Fruit fly (Drosophila melanogaster) whole organism, embryonic: Measurements from ENCODE around the gene CG14647.

ENCODE experiments used
- Atf6 ChIP-seq: fragments of 200-800 bp; sonication (Bioruptor generic); IDR thresholded peaks from 2 replicates; pipeline ENCODE4 v1.3.6; 2022; ENCODE audit warnings: missing biosample characterization, missing genetic modification characterization
- Awh ChIP-seq: fragments of 200-800 bp; sonication (Bioruptor generic); IDR thresholded peaks from 2 replicates; pipeline ENCODE4, ENCODE4 v1.3.6; 2022; ENCODE audit warnings: missing biosample characterization, missing genetic modification characterization
- Blimp-1 ChIP-seq: fragments of 200-800 bp; sonication (Bioruptor generic); optimal IDR thresholded peaks from 3 replicates; lab custom pipeline; 2018; ENCODE audit warnings: missing biosample characterization, missing genetic modification characterization, mild to moderate bottlenecking, moderate library complexity, missing genetic modification reagents
- CG11085 ChIP-seq: fragments of 200-800 bp; sonication (Bioruptor generic); IDR thresholded peaks from 2 replicates; pipeline ENCODE4 v1.3.6; 2022; ENCODE audit warnings: missing biosample characterization, missing genetic modification characterization
- CG11696 ChIP-seq: fragments of 200-800 bp; sonication (Bioruptor generic); IDR thresholded peaks from 2 replicates; pipeline ENCODE4 v1.3.6; 2022; ENCODE audit warnings: missing biosample characterization, missing genetic modification characterization
- CG12071 ChIP-seq: fragments of 200-800 bp; sonication (Bioruptor generic); optimal IDR thresholded peaks from 3 replicates; lab custom pipeline; 2018; ENCODE audit warnings: missing biosample characterization, mild to moderate bottlenecking, missing genetic modification characterization
- CG12155 ChIP-seq: fragments of 200-800 bp; sonication (Bioruptor generic); optimal IDR thresholded peaks from 3 replicates; lab custom pipeline; 2016; ENCODE audit warnings: missing biosample characterization, missing genetic modification characterization
- CG13287 ChIP-seq: fragments of 200-800 bp; sonication (Bioruptor generic); IDR thresholded peaks from 2 replicates; pipeline ENCODE4 v1.3.6; 2022; ENCODE audit warnings: missing biosample characterization, missing genetic modification characterization; ENCODE audit not compliant: partially characterized antibody
- CG14441 ChIP-seq: fragments of 200-800 bp; sonication (Bioruptor generic); IDR thresholded peaks from 2 replicates; pipeline ENCODE4 v1.3.6; 2022; ENCODE audit warnings: missing biosample characterization, missing genetic modification characterization
- CG15601 ChIP-seq: fragments of 200-800 bp; sonication (Bioruptor generic); optimal IDR thresholded peaks from 3 replicates; lab custom pipeline; 2019; ENCODE audit warnings: missing biosample characterization, mild to moderate bottlenecking, missing genetic modification characterization, moderate library complexity
- CG1832 ChIP-seq: fragments of 200-800 bp; sonication (Bioruptor generic); optimal IDR thresholded peaks from 2 replicates; lab custom pipeline; 2017; ENCODE audit warnings: missing biosample characterization, mild to moderate bottlenecking, missing genetic modification characterization, inconsistent platforms
- CG18764 ChIP-seq: fragments of 200-800 bp; sonication (Bioruptor generic); optimal IDR thresholded peaks from 3 replicates; lab custom pipeline; 2016; ENCODE audit warnings: missing biosample characterization, missing genetic modification characterization
- CG3847 ChIP-seq: fragments of 200-800 bp; sonication (Bioruptor generic); IDR thresholded peaks from 2 replicates; pipeline ENCODE4 v1.3.6; 2022; ENCODE audit warnings: missing biosample characterization, missing genetic modification characterization
- CG4282 ChIP-seq: fragments of 200-800 bp; sonication (Bioruptor generic); optimal IDR thresholded peaks from 2 replicates; lab custom pipeline; 2016; ENCODE audit warnings: missing biosample characterization, missing genetic modification characterization
- CG4707 ChIP-seq: fragments of 200-800 bp; sonication (Bioruptor generic); optimal IDR thresholded peaks from 2 replicates; lab custom pipeline; 2018; ENCODE audit warnings: missing biosample characterization, mild to moderate bottlenecking, missing genetic modification characterization, moderate library complexity
- CG7372 ChIP-seq: fragments of 200-800 bp; sonication (Bioruptor generic); IDR thresholded peaks from 2 replicates; pipeline ENCODE4 v1.3.6; 2022; ENCODE audit warnings: missing biosample characterization, missing genetic modification characterization
- CG7963 ChIP-seq: fragments of 200-800 bp; sonication (Bioruptor generic); IDR thresholded peaks from 3 replicates; pipeline ENCODE4 v1.3.6; 2022; ENCODE audit warnings: missing biosample characterization, missing genetic modification characterization; ENCODE audit not compliant: partially characterized antibody
- CG7987 ChIP-seq: fragments of 200-800 bp; sonication (Bioruptor generic); optimal IDR thresholded peaks from 2 replicates; lab custom pipeline; 2018; ENCODE audit warnings: missing biosample characterization, mild to moderate bottlenecking, missing genetic modification characterization, moderate library complexity
- CG9215 ChIP-seq: fragments of 200-800 bp; sonication (Bioruptor generic); IDR thresholded peaks from 2 replicates; pipeline ENCODE4 v1.3.6; 2022; ENCODE audit warnings: missing biosample characterization, missing genetic modification characterization
- CG9727 ChIP-seq: fragments of 200-800 bp; sonication (Bioruptor generic); optimal IDR thresholded peaks from 3 replicates; lab custom pipeline; 2017; ENCODE audit warnings: missing biosample characterization, mild to moderate bottlenecking, missing genetic modification characterization
- CG9797 ChIP-seq: fragments of 200-800 bp; sonication (Bioruptor generic); optimal IDR thresholded peaks from 3 replicates; lab custom pipeline; 2018; ENCODE audit warnings: missing biosample characterization, mild to moderate bottlenecking, missing genetic modification characterization
- D ChIP-seq, 2 experiments: fragments of 200-800 bp in 1 of 2; fragments of >200 bp in 1 of 2; sonication (Bioruptor generic) in 1 of 2; optimal IDR thresholded peaks; 2 replicates in 1 of 2; 3 replicates in 1 of 2; lab custom pipeline; 2017; ENCODE audit warnings: mild to moderate bottlenecking in 1 of 2, missing biosample characterization in 1 of 2, missing genetic modification characterization in 1 of 2, missing genetic modification reagents in 1 of 2
- Dfd ChIP-seq, 2 experiments: fragments of >200 bp; optimal IDR thresholded peaks; 2 replicates each; lab custom pipeline; 2017; ENCODE audit warnings: missing biosample characterization in 2 of 2, missing genetic modification characterization in 2 of 2
- Dp ChIP-seq: fragments of 200-800 bp; sonication (Bioruptor generic); optimal IDR thresholded peaks from 2 replicates; lab custom pipeline; 2018; ENCODE audit warnings: missing biosample characterization, mild to moderate bottlenecking, missing genetic modification characterization, moderate library complexity
- GATAe ChIP-seq: fragments of 200-800 bp; sonication (Bioruptor generic); conservative IDR thresholded peaks from 2 replicates; pipeline ENCODE4 v1.3.6; 2022; ENCODE audit warnings: missing biosample characterization, missing genetic modification characterization
- HLHmδ ChIP-seq: fragments of 200-800 bp; sonication (Bioruptor generic); optimal IDR thresholded peaks from 2 replicates; lab custom pipeline; 2018; ENCODE audit warnings: missing biosample characterization, mild to moderate bottlenecking, missing genetic modification characterization, moderate library complexity
- Hand ChIP-seq: fragments of 200-800 bp; sonication (Bioruptor generic); optimal IDR thresholded peaks from 2 replicates; lab custom pipeline; 2017; ENCODE audit warnings: mild to moderate bottlenecking, missing biosample characterization, missing genetic modification reagents, missing genetic modification characterization
- Hey ChIP-seq: fragments of 200-800 bp; sonication (Bioruptor generic); optimal IDR thresholded peaks from 3 replicates; lab custom pipeline; 2018; ENCODE audit warnings: missing biosample characterization, mild to moderate bottlenecking, missing genetic modification characterization
- Hmx ChIP-seq: fragments of 200-800 bp; sonication (Bioruptor generic); optimal IDR thresholded peaks from 2 replicates; lab custom pipeline; 2016; ENCODE audit warnings: missing biosample characterization, missing genetic modification characterization
- Lpt ChIP-seq: fragments of >200 bp; optimal IDR thresholded peaks from 2 replicates; lab custom pipeline; 2018; ENCODE audit warnings: missing biosample characterization, missing genetic modification characterization
- Sox102F ChIP-seq: fragments of 200-800 bp; sonication (Bioruptor generic); optimal IDR thresholded peaks from 2 replicates; lab custom pipeline; 2018; ENCODE audit warnings: missing biosample characterization, mild to moderate bottlenecking, missing genetic modification characterization, moderate library complexity
- al ChIP-seq: fragments of 200-800 bp; sonication (Bioruptor generic); IDR thresholded peaks from 2 replicates; pipeline ENCODE4 v1.3.6; 2022; ENCODE audit warnings: missing biosample characterization, missing genetic modification characterization
- aop ChIP-seq: fragments of 200-800 bp; sonication (Bioruptor generic); IDR thresholded peaks from 2 replicates; pipeline ENCODE4 v1.3.6; 2022; ENCODE audit warnings: missing biosample characterization, missing genetic modification characterization
- ase ChIP-seq: fragments of 200-800 bp; sonication (Bioruptor generic); IDR thresholded peaks from 3 replicates; pipeline ENCODE4 v1.3.6; 2022; ENCODE audit warnings: missing biosample characterization, missing genetic modification characterization
- chm ChIP-seq: fragments of 200-800 bp; sonication (Bioruptor generic); IDR thresholded peaks from 2 replicates; pipeline ENCODE4 v1.3.6; 2022; ENCODE audit warnings: missing biosample characterization, missing genetic modification characterization
- emc ChIP-seq: fragments of 200-800 bp; sonication (Bioruptor generic); optimal IDR thresholded peaks from 2 replicates; lab custom pipeline; 2016; ENCODE audit warnings: missing biosample characterization, missing genetic modification characterization
- esg ChIP-seq: fragments of 200-800 bp; sonication (Bioruptor generic); conservative IDR thresholded peaks from 2 replicates; pipeline ENCODE4 v1.3.6; 2022; ENCODE audit warnings: missing biosample characterization, missing genetic modification characterization
- ftz-f1 ChIP-seq: fragments of 200-800 bp; sonication (Bioruptor generic); optimal IDR thresholded peaks from 2 replicates; lab custom pipeline; 2016; ENCODE audit warnings: missing biosample characterization, missing genetic modification characterization
- gce ChIP-seq: fragments of 200-800 bp; sonication (Bioruptor generic); IDR thresholded peaks from 3 replicates; pipeline ENCODE4 v1.3.6; 2022; ENCODE audit warnings: missing biosample characterization, missing genetic modification characterization
- lov ChIP-seq, 2 experiments: fragments of 200-800 bp in 1 of 2; fragments of >200 bp in 1 of 2; sonication (Bioruptor generic) in 1 of 2; IDR thresholded peaks in 1 of 2; optimal IDR thresholded peaks in 1 of 2; 2 replicates in 1 of 2; 3 replicates in 1 of 2; pipeline versions ENCODE4 v1.3.6 to Lab custom; 2017 to 2022; ENCODE audit warnings: missing biosample characterization in 1 of 2, missing genetic modification characterization in 1 of 2
- phol ChIP-seq: fragments of 200-800 bp; sonication (Bioruptor generic); optimal IDR thresholded peaks from 3 replicates; lab custom pipeline; 2018; ENCODE audit warnings: missing biosample characterization, mild to moderate bottlenecking, missing genetic modification characterization, moderate library complexity
- pros ChIP-seq: fragments of 200-800 bp; sonication (Bioruptor generic); optimal IDR thresholded peaks from 3 replicates; lab custom pipeline; 2019; ENCODE audit warnings: missing biosample characterization, mild to moderate bottlenecking, missing genetic modification characterization, moderate library complexity
- sc ChIP-seq, 3 experiments: fragments of >200 bp in 2 of 3; fragments of 200-800 bp in 1 of 3; sonication (Bioruptor generic) in 1 of 3; optimal IDR thresholded peaks; 2 replicates in 2 of 3; 3 replicates in 1 of 3; lab custom pipeline; 2017; ENCODE audit warnings: mild to moderate bottlenecking in 1 of 3, missing biosample characterization in 1 of 3, missing genetic modification characterization in 1 of 3, missing genetic modification reagents in 1 of 3
- shn ChIP-seq: fragments of 200-800 bp; sonication (Bioruptor generic); optimal IDR thresholded peaks from 3 replicates; lab custom pipeline; 2016; ENCODE audit warnings: missing biosample characterization, missing genetic modification characterization
- sima ChIP-seq: fragments of 200-800 bp; sonication (Bioruptor generic); optimal IDR thresholded peaks from 2 replicates; lab custom pipeline; 2016; ENCODE audit warnings: missing biosample characterization, missing genetic modification characterization
- slp2 ChIP-seq: fragments of 200-800 bp; sonication (Bioruptor generic); optimal IDR thresholded peaks from 2 replicates; lab custom pipeline; 2016; ENCODE audit warnings: missing biosample characterization, missing genetic modification characterization
- sob ChIP-seq: fragments of 200-800 bp; sonication (Bioruptor generic); IDR thresholded peaks from 2 replicates; pipeline ENCODE4 v1.3.6; 2022; ENCODE audit warnings: missing biosample characterization, missing genetic modification characterization
- stc ChIP-seq: fragments of 200-800 bp; sonication (Bioruptor generic); IDR thresholded peaks from 2 replicates; pipeline ENCODE4 v1.3.6; 2022; ENCODE audit warnings: missing biosample characterization, missing genetic modification characterization
- tgo ChIP-seq: fragments of 200-800 bp; sonication (Bioruptor generic); IDR thresholded peaks from 3 replicates; pipeline ENCODE4 v1.3.6; 2022; ENCODE audit warnings: missing biosample characterization, missing genetic modification characterization
- unpg ChIP-seq: fragments of 200-800 bp; sonication (Bioruptor generic); optimal IDR thresholded peaks from 3 replicates; lab custom pipeline; 2018; ENCODE audit warnings: missing biosample characterization, mild to moderate bottlenecking, missing genetic modification characterization, moderate library complexity

The CG14647 gene

dm6 chr3R:4445083-4445482 lies 44.8 kb downstream of the CG14647 start (continued):
- TF ChIP-seq CG4707 (GFP tag; lab: Kevin White, UChicago) (no peak), CG3847 (GFP tag; lab: Robert Waterston, UW) (no peak), slp2 (GFP tag; lab: Kevin White, UChicago) (no peak), CG14441 (GFP tag; lab: Robert Waterston, UW) (no peak), GATAe (GFP tag; lab: Robert Waterston, UW) (0 out of 2 replicates have a peak, but pooled peaks have one; percentile 36), Lpt (no peak), aop (GFP tag; lab: Robert Waterston, UW) (no peak), CG13287 (peak; percentile 8; the same call in 1 of the 2 replicates), CG12155 (GFP tag; lab: Kevin White, UChicago) (no peak), stc (GFP tag; lab: Robert Waterston, UW) (no peak), CG18764 (GFP tag; lab: Kevin White, UChicago) (no peak), CG7963 (GFP tag; lab: Robert Waterston, UW) (no peak), Blimp-1 (GFP tag; lab: Kevin White, UChicago) (no peak), CG7987 (no peak), Atf6 (GFP tag; lab: Robert Waterston, UW) (no peak), esg (GFP tag; lab: Robert Waterston, UW) (no peak), D (optimal IDR thresholded peaks at IDR 0.05; lab: Kevin White, UChicago) (no peak), D (GFP tag; optimal IDR thresholded peaks at IDR 0.05; lab: Kevin White, UChicago) (no peak), sima (no peak), CG1832 (GFP tag; lab: Kevin White, UChicago) (no peak), CG11696 (GFP tag; lab: Robert Waterston, UW) (no peak), lov (optimal IDR thresholded peaks at IDR 0.05; lab: Kevin White, UChicago) (no peak), lov (GFP tag; IDR thresholded peaks at IDR 0.05; lab: Robert Waterston, UW) (no peak), Hmx (GFP tag; lab: Kevin White, UChicago) (no peak), tgo (no peak), Awh (GFP tag; lab: Robert Waterston, UW) (no peak), ase (GFP tag; lab: Robert Waterston, UW) (no peak), ftz-f1 (GFP tag; lab: Kevin White, UChicago) (no peak), CG9797 (GFP tag; lab: Kevin White, UChicago) (no peak), CG12071 (GFP tag; lab: Kevin White, UChicago) (no peak), phol (tag; lab: Kevin White, UChicago) (no peak), Hand (GFP tag; lab: Kevin White, UChicago) (no peak), CG7372 (GFP tag; lab: Robert Waterston, UW) (no peak), unpg (no peak), Dp (GFP tag; lab: Kevin White, UChicago) (no peak), al (no peak), gce (GFP tag; lab: Robert Waterston, UW) (no peak), CG9727 (GFP tag; lab: Kevin White, UChicago) (no peak), sob (no peak), CG15601 (tag; lab: Kevin White, UChicago) (no peak), chm (GFP tag; lab: Robert Waterston, UW) (no peak), CG9215 (GFP tag; lab: Robert Waterston, UW) (no peak), pros (GFP tag; lab: Kevin White, UChicago) (no peak), CG4282 (GFP tag; lab: Kevin White, UChicago) (no peak), Hey (tag; lab: Kevin White, UChicago) (peak; percentile 98), HLHmδ (GFP tag; lab: Kevin White, UChicago) (no peak), CG11085 (no peak), shn (no peak), sc (optimal IDR thresholded peaks at IDR 0.05; lab: Kevin White, UChicago) (no peak), sc (GFP tag; optimal IDR thresholded peaks at IDR 0.05; lab: Kevin White, UChicago) (no peak), Dfd (GFP tag; optimal IDR thresholded peaks at IDR 0.05; lab: Kevin White, UChicago) (no peak), Sox102F (GFP tag; lab: Kevin White, UChicago) (no peak), emc (GFP tag; lab: Kevin White, UChicago) (no peak)
